Worm (Caenorhabditis elegans) whole organism, L2 larva: Measurements from ENCODE around the gene F14B8.4.

Experiments
- C34F6.9 ChIP-seq: fragments of 150-350 bp; optimal IDR thresholded peaks from 2 replicates; lab custom pipeline; 2014; ENCODE audit warnings: missing biosample characterization, missing genetic modification characterization
- F13H6.1 ChIP-seq: sonication (generic microtip); optimal IDR thresholded peaks from 2 replicates; lab custom pipeline; 2016; ENCODE audit warnings: missing genetic modification characterization, missing compliant biosample characterization
- R02D3.7 ChIP-seq: fragments of 150-350 bp; optimal IDR thresholded peaks from 2 replicates; lab custom pipeline; 2014; ENCODE audit warnings: missing biosample characterization, missing genetic modification characterization
- Y55F3AM.14 ChIP-seq: fragments of 200-800 bp; sonication (Bioruptor generic); optimal IDR thresholded peaks from 2 replicates; lab custom pipeline; 2018; ENCODE audit warnings: mild to moderate bottlenecking, missing genetic modification characterization, missing compliant biosample characterization
- alr-1 ChIP-seq: fragments of 150-350 bp; optimal IDR thresholded peaks from 2 replicates; lab custom pipeline; 2014; ENCODE audit warnings: missing biosample characterization, missing genetic modification characterization
- blmp-1 ChIP-seq: sonication (generic microtip); optimal IDR thresholded peaks from 2 replicates; lab custom pipeline; 2017; ENCODE audit warnings: missing genetic modification characterization, mild to moderate bottlenecking, missing compliant biosample characterization, antibody characterized with exemption, moderate library complexity; ENCODE audit not compliant: insufficient read depth
- ceh-16 ChIP-seq: fragments of 150-350 bp; optimal IDR thresholded peaks from 2 replicates; lab custom pipeline; 2014; ENCODE audit warnings: missing biosample characterization, missing genetic modification characterization
- crh-2 ChIP-seq: sonication (generic microtip); optimal IDR thresholded peaks from 2 replicates; lab custom pipeline; 2017; ENCODE audit warnings: missing biosample characterization, missing genetic modification characterization
- egl-27 ChIP-seq: sonication (generic microtip); optimal IDR thresholded peaks from 3 replicates; lab custom pipeline; 2017; ENCODE audit warnings: missing biosample characterization, missing genetic modification reagents, missing genetic modification characterization
- fos-1 ChIP-seq: fragments of 150-350 bp; optimal IDR thresholded peaks from 2 replicates; lab custom pipeline; 2014; ENCODE audit warnings: missing biosample characterization, missing genetic modification characterization
- gmeb-1 ChIP-seq: fragments of 150-350 bp; optimal IDR thresholded peaks from 2 replicates; lab custom pipeline; 2014; ENCODE audit warnings: missing biosample characterization, missing genetic modification characterization
- lin-11 ChIP-seq: fragments of 150-350 bp; sonication (generic microtip); optimal IDR thresholded peaks from 2 replicates; lab custom pipeline; 2014; ENCODE audit warnings: missing biosample characterization, missing genetic modification characterization, inconsistent platforms, mixed read lengths
- mbf-1 ChIP-seq: sonication (generic microtip); optimal IDR thresholded peaks from 2 replicates; lab custom pipeline; 2017; ENCODE audit warnings: missing biosample characterization, missing genetic modification characterization
- nhr-10 ChIP-seq: sonication (generic microtip); optimal IDR thresholded peaks from 2 replicates; lab custom pipeline; 2017; ENCODE audit warnings: missing biosample characterization, missing genetic modification characterization
- nhr-11 ChIP-seq: fragments of 150-350 bp; optimal IDR thresholded peaks from 2 replicates; lab custom pipeline; 2014; ENCODE audit warnings: missing biosample characterization, missing genetic modification characterization
- nhr-12 ChIP-seq: fragments of 150-350 bp; optimal IDR thresholded peaks from 2 replicates; lab custom pipeline; 2014; ENCODE audit warnings: missing biosample characterization, missing genetic modification characterization
- nhr-129 ChIP-seq: fragments of 150-350 bp; optimal IDR thresholded peaks from 2 replicates; lab custom pipeline; 2014; ENCODE audit warnings: missing biosample characterization, missing genetic modification characterization
- nhr-23 ChIP-seq: fragments of 150-350 bp; optimal IDR thresholded peaks from 2 replicates; lab custom pipeline; 2014; ENCODE audit warnings: missing biosample characterization, missing genetic modification reagents, missing genetic modification characterization
- nhr-237 ChIP-seq: fragments of 150-350 bp; optimal IDR thresholded peaks from 2 replicates; lab custom pipeline; 2014; ENCODE audit warnings: missing biosample characterization, missing genetic modification characterization
- nhr-6 ChIP-seq: fragments of 150-350 bp; optimal IDR thresholded peaks from 2 replicates; lab custom pipeline; 2014; ENCODE audit warnings: missing biosample characterization, missing genetic modification characterization
- nhr-77 ChIP-seq: fragments of 150-350 bp; optimal IDR thresholded peaks from 2 replicates; lab custom pipeline; 2014; ENCODE audit warnings: missing biosample characterization, missing genetic modification characterization
- skn-1 ChIP-seq: sonication (generic microtip); optimal IDR thresholded peaks from 2 replicates; lab custom pipeline; 2017; ENCODE audit warnings: missing biosample characterization, missing genetic modification characterization
- sma-3 ChIP-seq: sonication (generic microtip); optimal IDR thresholded peaks from 2 replicates; lab custom pipeline; 2016; ENCODE audit warnings: missing genetic modification reagents, missing genetic modification characterization, missing compliant biosample characterization
- sma-9 ChIP-seq, 2 experiments: fragments of 150-350 bp in 1 of 2; sonication (generic microtip) in 1 of 2; optimal IDR thresholded peaks; 2 replicates each; lab custom pipeline; 2014 to 2016; ENCODE audit warnings: missing genetic modification characterization in 2 of 2, mild to moderate bottlenecking in 1 of 2, missing biosample characterization in 1 of 2, missing compliant biosample characterization in 1 of 2, missing genetic modification reagents in 1 of 2, moderate library complexity in 1 of 2
- snpc-4 ChIP-seq: fragments of 150-350 bp; optimal IDR thresholded peaks from 2 replicates; lab custom pipeline; 2014; ENCODE audit warnings: missing biosample characterization, missing genetic modification characterization
- unc-62 ChIP-seq: fragments of 150-350 bp; optimal IDR thresholded peaks from 2 replicates; lab custom pipeline; 2014; ENCODE audit warnings: missing biosample characterization, missing genetic modification reagents, missing genetic modification characterization
- zag-1 ChIP-seq: fragments of 150-350 bp; optimal IDR thresholded peaks from 2 replicates; lab custom pipeline; 2014; ENCODE audit warnings: missing biosample characterization, missing genetic modification characterization
- ztf-1 ChIP-seq: fragments of 200-800 bp; sonication (Bioruptor generic); conservative IDR thresholded peaks from 2 replicates; pipeline ENCODE4 v1.3.6; 2022; ENCODE audit warnings: missing genetic modification characterization, missing compliant biosample characterization
- ztf-4 ChIP-seq: fragments of 150-350 bp; optimal IDR thresholded peaks from 2 replicates; lab custom pipeline; 2014; ENCODE audit warnings: missing biosample characterization, missing genetic modification characterization

F14B8.4 gene

ce11 chrX:6932134-6932533 lies 32.4 kb upstream of the F14B8.4 start, which contains the start of gene F14B8.6:
TSS of gene F14B8.6 (minus strand) at chrX:6932425.
- TF ChIP-seq unc-62 (GFP tag; lab: Kevin White, UChicago), result no peak
- TF ChIP-seq gmeb-1, result peak; percentile 42
- TF ChIP-seq snpc-4 (tag; lab: Kevin White, UChicago), result no peak
- TF ChIP-seq mbf-1 (tag; lab: Kevin White, UChicago), result no peak
- no peak for TF ChIP-seq Y55F3AM.14 (GFP tag; lab: Kevin White, UChicago)
- TF ChIP-seq nhr-12 (tag; lab: Kevin White, UChicago), result no peak
- no peak for TF ChIP-seq ceh-16 (tag; lab: Kevin White, UChicago)
- TF ChIP-seq F13H6.1 (tag; lab: Kevin White, UChicago), result peak; percentile 31
- no peak for TF ChIP-seq nhr-77 (tag; lab: Kevin White, UChicago)
- TF ChIP-seq nhr-129 (tag; lab: Kevin White, UChicago), result peak; percentile 46
- TF ChIP-seq fos-1 (tag; lab: Kevin White, UChicago), result peak; percentile 28
- TF ChIP-seq sma-3 (GFP tag; lab: Kevin White, UChicago), result no peak

ce11 chrX:6928578-6928977 lies 28.8 kb upstream of the F14B8.4 start, which contains the start of gene F14B8.5:
TSS of gene F14B8.5 (minus strand) at chrX:6928704.
- TF ChIP-seq ceh-16 (tag; lab: Kevin White, UChicago) (no peak), lin-11 (tag; lab: Kevin White, UChicago) (no peak), alr-1 (no peak), zag-1 (no peak), nhr-23 (tag; lab: Kevin White, UChicago) (no peak), skn-1 (tag; lab: Kevin White, UChicago) (no peak), fos-1 (tag; lab: Kevin White, UChicago) (peak; percentile 44), blmp-1 (tag; lab: Kevin White, UChicago) (no peak)

ce11 chrX:6926952-6927351 lies 27.2 kb upstream of the F14B8.4 start:
- TF ChIP-seq egl-27 (no peak), crh-2 (peak; percentile 52), fos-1 (tag; lab: Kevin White, UChicago) (peak; percentile 75), blmp-1 (tag; lab: Kevin White, UChicago) (no peak), C34F6.9 (tag; lab: Kevin White, UChicago) (no peak), nhr-237 (tag; lab: Kevin White, UChicago) (no peak), unc-62 (GFP tag; lab: Kevin White, UChicago) (no peak), zag-1 (no peak), gmeb-1 (no peak), nhr-6 (tag; lab: Kevin White, UChicago) (no peak), ztf-4 (no peak), nhr-11 (tag; lab: Kevin White, UChicago) (no peak), sma-9 (GFP tag; optimal IDR thresholded peaks at IDR 0.05; lab: Kevin White, UChicago) (peak; percentile 49), sma-9 (tag; optimal IDR thresholded peaks at IDR 0.05; lab: Kevin White, UChicago) (no peak), F13H6.1 (tag; lab: Kevin White, UChicago) (peak; percentile 17)

- TF ChIP-seq sma-9 (GFP tag; optimal IDR thresholded peaks at IDR 0.05; lab: Kevin White, UChicago) (peak; percentile 18), sma-9 (tag; optimal IDR thresholded peaks at IDR 0.05; lab: Kevin White, UChicago) (no peak), R02D3.7 (no peak), F13H6.1 (tag; lab: Kevin White, UChicago) (peak; percentile 14), fos-1 (tag; lab: Kevin White, UChicago) (peak; percentile 71)
These were observed 24.7 kb upstream of the F14B8.4 start, which contains the start of gene otpl-3 for ce11 chrX:6924461-6924860. TSS of gene otpl-3 (minus strand) at chrX:6924764.

- TF ChIP-seq ztf-1 (GFP tag; lab: Robert Waterston, UW), result no peak
These were observed 20.4 kb upstream of the F14B8.4 start for ce11 chrX:6920132-6920531.

DNA sequence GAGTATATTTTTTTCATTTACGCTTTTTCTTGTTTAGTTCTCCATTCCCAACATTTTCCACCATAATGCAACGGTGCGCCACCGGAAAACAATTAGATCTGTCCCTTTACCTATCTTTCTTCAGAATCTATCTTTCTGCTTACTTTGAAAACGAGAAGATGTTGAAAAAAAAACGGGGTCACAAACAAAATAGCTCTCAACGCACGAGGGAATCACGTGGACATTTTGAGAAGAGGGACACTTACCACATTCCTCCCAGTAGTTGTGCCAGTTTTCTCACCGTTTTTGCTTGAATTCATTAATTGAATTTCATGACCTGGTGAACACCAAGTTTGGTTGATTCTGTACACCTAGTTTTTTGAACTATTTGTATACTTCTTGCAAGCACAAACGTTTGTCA lies 16.4 kb upstream of the F14B8.4 start:
- peak; percentile 10 for TF ChIP-seq nhr-129 (tag; lab: Kevin White, UChicago)
- peak; percentile 15 for TF ChIP-seq nhr-6 (tag; lab: Kevin White, UChicago)
- TF ChIP-seq alr-1, result no peak
- TF ChIP-seq sma-9 (GFP tag; optimal IDR thresholded peaks at IDR 0.05; lab: Kevin White, UChicago), result peak; percentile 38
- TF ChIP-seq sma-9 (tag; optimal IDR thresholded peaks at IDR 0.05; lab: Kevin White, UChicago), result no peak

ce11 chrX:6915279-6915678 lies 15.5 kb upstream of the F14B8.4 start:
- no peak for TF ChIP-seq fos-1 (tag; lab: Kevin White, UChicago)
- no peak for TF ChIP-seq nhr-6 (tag; lab: Kevin White, UChicago)
- TF ChIP-seq skn-1 (tag; lab: Kevin White, UChicago), result no peak
- no peak for TF ChIP-seq nhr-10 (tag; lab: Kevin White, UChicago)
- TF ChIP-seq, all 48 proteins: peak for 0
